Worm (Caenorhabditis elegans) whole organism, young adult: ENCODE data around the gene srsx-5.

Source experiments
- D2030.7 ChIP-seq: fragments of 200-800 bp; sonication (Bioruptor generic); IDR thresholded peaks from 2 replicates; pipeline ENCODE4 v1.3.6; 2022; ENCODE audit warnings: missing genetic modification reagents, missing genetic modification characterization, missing compliant biosample characterization
- F22D6.2 ChIP-seq: sonication (generic microtip); optimal IDR thresholded peaks from 2 replicates; lab custom pipeline; 2016; ENCODE audit warnings: mild to moderate bottlenecking, missing genetic modification characterization, missing compliant biosample characterization
- F37B4.10 ChIP-seq: fragments of 200-800 bp; sonication (Bioruptor generic); IDR thresholded peaks from 2 replicates; pipeline ENCODE4 v1.3.6; 2022; ENCODE audit warnings: missing genetic modification characterization, missing compliant biosample characterization
- F52B5.7 ChIP-seq: sonication (generic microtip); optimal IDR thresholded peaks from 2 replicates; lab custom pipeline; 2016; ENCODE audit warnings: mild to moderate bottlenecking, missing genetic modification characterization, missing compliant biosample characterization
- F57C9.4 ChIP-seq: sonication (generic microtip); optimal IDR thresholded peaks from 2 replicates; lab custom pipeline; 2017; ENCODE audit warnings: mild to moderate bottlenecking, missing genetic modification characterization, missing compliant biosample characterization
- K11D2.4 ChIP-seq: fragments of 200-800 bp; sonication (Bioruptor generic); IDR thresholded peaks from 2 replicates; pipeline ENCODE4 v1.3.6; 2022; ENCODE audit warnings: missing genetic modification reagents, missing genetic modification characterization, missing compliant biosample characterization
- K12H6.12 ChIP-seq: fragments of 200-800 bp; sonication (Bioruptor generic); optimal IDR thresholded peaks from 2 replicates; lab custom pipeline; 2018; ENCODE audit warnings: mild to moderate bottlenecking, missing genetic modification characterization, missing compliant biosample characterization
- Y95B8A.8 ChIP-seq: fragments of 200-800 bp; sonication (Bioruptor generic); IDR thresholded peaks from 2 replicates; pipeline ENCODE4 v1.3.6; 2022; ENCODE audit warnings: missing genetic modification reagents, missing genetic modification characterization, missing compliant biosample characterization
- ZK185.1 ChIP-seq: sonication (generic microtip); optimal IDR thresholded peaks from 2 replicates; lab custom pipeline; 2016; ENCODE audit warnings: mild to moderate bottlenecking, missing genetic modification characterization, missing compliant biosample characterization; ENCODE audit not compliant: poor library complexity, severe bottlenecking
- aptf-2 ChIP-seq: fragments of 200-800 bp; sonication (Bioruptor generic); conservative IDR thresholded peaks from 2 replicates; pipeline ENCODE4 v1.3.6; 2022; ENCODE audit warnings: missing genetic modification reagents, missing genetic modification characterization, missing compliant biosample characterization
- attf-5 ChIP-seq: fragments of 200-800 bp; sonication (Bioruptor generic); optimal IDR thresholded peaks from 2 replicates; lab custom pipeline; 2018; ENCODE audit warnings: mild to moderate bottlenecking, missing genetic modification characterization, missing compliant biosample characterization
- attf-6 ChIP-seq: fragments of 200-800 bp; sonication (Bioruptor generic); IDR thresholded peaks from 2 replicates; pipeline ENCODE4 v1.3.6; 2022; ENCODE audit warnings: missing genetic modification reagents, missing genetic modification characterization, missing compliant biosample characterization
- bed-1 ChIP-seq: fragments of 200-800 bp; sonication (Bioruptor generic); IDR thresholded peaks from 2 replicates; pipeline ENCODE4 v1.3.6; 2022; ENCODE audit warnings: missing genetic modification reagents, missing genetic modification characterization, missing compliant biosample characterization
- cebp-1 ChIP-seq, 2 experiments: fragments of 200-800 bp in 1 of 2; sonication (Bioruptor generic) in 1 of 2; sonication (generic microtip) in 1 of 2; IDR thresholded peaks in 1 of 2; optimal IDR thresholded peaks in 1 of 2; 2 replicates each; pipeline versions ENCODE4 v1.3.6 to Lab custom; 2017 to 2022; ENCODE audit warnings: missing compliant biosample characterization in 2 of 2, missing genetic modification characterization in 2 of 2, mild to moderate bottlenecking in 1 of 2, missing genetic modification reagents in 1 of 2, moderate library complexity in 1 of 2
- ceh-100 ChIP-seq: fragments of 200-800 bp; sonication (Bioruptor generic); IDR thresholded peaks from 2 replicates; pipeline ENCODE4 v1.3.6; 2022; ENCODE audit warnings: missing genetic modification reagents, missing genetic modification characterization, missing compliant biosample characterization
- ceh-40 ChIP-seq: fragments of 200-800 bp; sonication (Bioruptor generic); IDR thresholded peaks from 2 replicates; pipeline ENCODE4 v1.3.6; 2022; ENCODE audit warnings: missing genetic modification characterization, missing compliant biosample characterization
- ceh-79 ChIP-seq: sonication (generic microtip); optimal IDR thresholded peaks from 2 replicates; lab custom pipeline; 2017; ENCODE audit warnings: mild to moderate bottlenecking, missing genetic modification characterization, missing compliant biosample characterization
- chd-7 ChIP-seq: sonication (generic microtip); optimal IDR thresholded peaks from 2 replicates; lab custom pipeline; 2016; ENCODE audit warnings: mild to moderate bottlenecking, missing genetic modification characterization, moderate library complexity, missing compliant biosample characterization
- egrh-3 ChIP-seq: fragments of 200-800 bp; sonication (Bioruptor generic); IDR thresholded peaks from 2 replicates; pipeline ENCODE4 v1.3.6; 2022; ENCODE audit warnings: missing genetic modification reagents, missing genetic modification characterization, missing compliant biosample characterization
- hlh-26 ChIP-seq: fragments of 200-800 bp; sonication (Bioruptor generic); conservative IDR thresholded peaks from 2 replicates; pipeline ENCODE4 v1.3.6; 2022; ENCODE audit warnings: missing genetic modification reagents, missing genetic modification characterization, missing compliant biosample characterization
- hmg-1.2 ChIP-seq: fragments of 200-800 bp; sonication (Bioruptor generic); IDR thresholded peaks from 2 replicates; pipeline ENCODE4 v1.3.6; 2022; ENCODE audit warnings: missing genetic modification reagents, missing genetic modification characterization, missing compliant biosample characterization
- hmg-20 ChIP-seq: fragments of 200-800 bp; sonication (Bioruptor generic); IDR thresholded peaks from 2 replicates; pipeline ENCODE4 v1.3.6; 2022; ENCODE audit warnings: missing genetic modification reagents, missing genetic modification characterization, missing compliant biosample characterization
- hrde-1 ChIP-seq: sonication (generic microtip); optimal IDR thresholded peaks from 2 replicates; lab custom pipeline; 2016; ENCODE audit warnings: missing genetic modification characterization, mild to moderate bottlenecking, missing compliant biosample characterization, moderate library complexity, missing genotype, missing genetic modification reagents, borderline replicate concordance
- lin-26 ChIP-seq: fragments of 200-800 bp; sonication (Bioruptor generic); IDR thresholded peaks from 2 replicates; pipeline ENCODE4 v1.3.6; 2022; ENCODE audit warnings: missing genetic modification reagents, missing genetic modification characterization, missing compliant biosample characterization
- lsl-1 ChIP-seq: fragments of 200-800 bp; sonication (Bioruptor generic); optimal IDR thresholded peaks from 2 replicates; lab custom pipeline; 2018; ENCODE audit warnings: mild to moderate bottlenecking, missing genetic modification characterization, moderate library complexity, missing compliant biosample characterization
- mel-28 ChIP-seq: sonication (generic microtip); optimal IDR thresholded peaks from 2 replicates; lab custom pipeline; 2016; ENCODE audit warnings: borderline replicate concordance, mild to moderate bottlenecking, missing genetic modification characterization, missing compliant biosample characterization
- mxl-1 ChIP-seq: sonication (generic microtip); optimal IDR thresholded peaks from 2 replicates; lab custom pipeline; 2016; ENCODE audit warnings: missing genetic modification characterization, missing compliant biosample characterization
- nfya-2 ChIP-seq: fragments of 200-800 bp; sonication (Bioruptor generic); IDR thresholded peaks from 2 replicates; pipeline ENCODE4 v1.3.6; 2022; ENCODE audit warnings: missing genetic modification reagents, missing genetic modification characterization, missing compliant biosample characterization
- nfyb-1 ChIP-seq: fragments of 200-800 bp; sonication (Bioruptor generic); IDR thresholded peaks from 2 replicates; pipeline ENCODE4 v1.3.6; 2022; ENCODE audit warnings: missing genetic modification reagents, missing genetic modification characterization, missing compliant biosample characterization
- nhr-179 ChIP-seq: sonication (generic microtip); optimal IDR thresholded peaks from 2 replicates; lab custom pipeline; 2016; ENCODE audit warnings: mild to moderate bottlenecking, missing genetic modification characterization, missing compliant biosample characterization
- nhr-90 ChIP-seq: sonication (generic microtip); optimal IDR thresholded peaks from 2 replicates; lab custom pipeline; 2016; ENCODE audit warnings: missing genotype, mild to moderate bottlenecking, missing genetic modification characterization, missing compliant biosample characterization
- pha-4 ChIP-seq: fragments of 150-350 bp; sonication (generic microtip); optimal IDR thresholded peaks from 2 replicates; lab custom pipeline; 2014; ENCODE audit warnings: missing biosample characterization, missing genetic modification reagents, missing genetic modification characterization
- rec-8 ChIP-seq, 2 experiments: sonication (generic microtip); optimal IDR thresholded peaks; 2 replicates each; lab custom pipeline; 2016; ENCODE audit warnings: mild to moderate bottlenecking in 2 of 2, missing genetic modification characterization in 2 of 2, missing genetic modification reagents in 2 of 2, missing genotype in 2 of 2, missing biosample characterization in 1 of 2, missing compliant biosample characterization in 1 of 2, moderate library complexity in 1 of 2
- repo-1 ChIP-seq: sonication (generic microtip); optimal IDR thresholded peaks from 2 replicates; lab custom pipeline; 2017; ENCODE audit warnings: mild to moderate bottlenecking, missing genetic modification characterization, missing compliant biosample characterization
- sdz-38 ChIP-seq: sonication (generic microtip); optimal IDR thresholded peaks from 2 replicates; lab custom pipeline; 2016; ENCODE audit warnings: missing genotype, missing genetic modification characterization, missing compliant biosample characterization
- snpc-1.3 ChIP-seq: sonication (generic microtip); optimal IDR thresholded peaks from 2 replicates; lab custom pipeline; 2017; ENCODE audit warnings: missing genetic modification characterization, mild to moderate bottlenecking, missing compliant biosample characterization, antibody characterized with exemption, moderate library complexity, missing genotype, missing genetic modification reagents; ENCODE audit not compliant: insufficient read depth
- sptf-2 ChIP-seq: fragments of 200-800 bp; sonication (Bioruptor generic); optimal IDR thresholded peaks from 2 replicates; lab custom pipeline; 2018; ENCODE audit warnings: mild to moderate bottlenecking, missing genetic modification characterization, missing compliant biosample characterization
- tlf-1 ChIP-seq: fragments of 200-800 bp; sonication (Bioruptor generic); optimal IDR thresholded peaks from 2 replicates; lab custom pipeline; 2018; ENCODE audit warnings: mild to moderate bottlenecking, missing genetic modification characterization, missing compliant biosample characterization
- unc-62 ChIP-seq: fragments of 150-350 bp; optimal IDR thresholded peaks from 2 replicates; lab custom pipeline; 2014; ENCODE audit warnings: missing biosample characterization, missing genetic modification reagents, missing genetic modification characterization
- zfh-2 ChIP-seq: fragments of 200-800 bp; sonication (Bioruptor generic); conservative IDR thresholded peaks from 2 replicates; pipeline ENCODE4 v1.3.6; 2022; ENCODE audit warnings: missing genetic modification reagents, missing genetic modification characterization, missing compliant biosample characterization
- ztf-22 ChIP-seq: fragments of 200-800 bp; sonication (Bioruptor generic); optimal IDR thresholded peaks from 2 replicates; lab custom pipeline; 2018; ENCODE audit warnings: mild to moderate bottlenecking, missing genetic modification characterization, moderate library complexity, missing compliant biosample characterization
- ztf-25 ChIP-seq: fragments of 200-800 bp; sonication (Bioruptor generic); IDR thresholded peaks from 2 replicates; pipeline ENCODE4 v1.3.6; 2022; ENCODE audit warnings: missing genetic modification reagents, missing genetic modification characterization, missing compliant biosample characterization

Gene srsx-5

DNA sequence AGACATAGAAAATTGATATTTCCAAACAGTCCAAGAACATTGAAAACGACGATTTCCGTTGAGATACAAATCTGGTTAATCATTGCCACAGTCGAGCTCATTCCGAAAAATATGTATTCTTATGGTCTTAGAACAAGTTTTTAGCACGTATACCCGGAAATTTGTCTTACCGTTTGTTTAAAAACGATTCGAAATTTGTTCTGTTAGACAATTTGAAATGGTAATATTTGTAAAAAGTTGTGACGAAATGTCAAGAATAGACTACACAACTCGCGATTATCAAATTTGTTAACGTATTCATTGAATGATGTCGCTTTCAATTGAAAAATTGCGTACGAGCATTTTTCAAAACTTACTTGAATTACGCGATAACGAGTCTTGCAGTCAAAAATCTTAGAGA, 8.4 kb downstream of the srsx-5 start, which contains the start of gene srsx-3:
srsx-3 (minus strand) TSS at position 101 of the 400 bp plus-strand sequence.
- TF ChIP-seq ceh-100 (no peak), hmg-1.2 (GFP tag; lab: Robert Waterston, UW) (no peak), nfya-2 (no peak), mxl-1 (no peak), ztf-22 (GFP tag; lab: Kevin White, UChicago) (no peak), attf-5 (no peak), F52B5.7 (tag; lab: Kevin White, UChicago) (no peak), bed-1 (GFP tag; lab: Robert Waterston, UW) (no peak), K11D2.4 (GFP tag; lab: Robert Waterston, UW) (no peak), F37B4.10 (no peak), unc-62 (GFP tag; lab: Kevin White, UChicago) (no peak), rec-8 (tag; optimal IDR thresholded peaks at IDR 0.05; lab: Kevin White, UChicago) (no peak), lin-26 (GFP tag; lab: Robert Waterston, UW) (no peak), ztf-25 (no peak), ceh-79 (tag; lab: Kevin White, UChicago) (no peak)
- TF ChIP-seq, all 124 proteins: peak for 0

- no peak for TF ChIP-seq attf-5
- TF ChIP-seq K12H6.12 (tag; lab: Kevin White, UChicago) = no peak
- TF ChIP-seq pha-4 (tag; lab: Kevin White, UChicago) = no peak
- no peak for TF ChIP-seq attf-6 (GFP tag; lab: Robert Waterston, UW)
- TF ChIP-seq sptf-2 (GFP tag; lab: Kevin White, UChicago) = no peak
- TF ChIP-seq hlh-26 (GFP tag; lab: Robert Waterston, UW) = no peak
- TF ChIP-seq mel-28 = no peak
- TF ChIP-seq egrh-3 (GFP tag; lab: Robert Waterston, UW) = no peak
- TF ChIP-seq ZK185.1 = no peak
- no peak for TF ChIP-seq unc-62 (GFP tag; lab: Kevin White, UChicago)
- TF ChIP-seq Y95B8A.8 (GFP tag; lab: Robert Waterston, UW) = no peak
- TF ChIP-seq zfh-2 (GFP tag; lab: Robert Waterston, UW) = no peak
- no peak for TF ChIP-seq tlf-1 (GFP tag; lab: Kevin White, UChicago)
- no peak for TF ChIP-seq D2030.7 (GFP tag; lab: Robert Waterston, UW)
- no peak for TF ChIP-seq ceh-40 (GFP tag; lab: Robert Waterston, UW)
These were observed 11.5 kb downstream of the srsx-5 start, which contains the start of gene srt-53 for ce11 chrV:7940299-7940698. srt-53 (minus strand) TSS chrV:7940399.

ce11 chrV:7943568-7943967, 14.8 kb downstream of the srsx-5 start, which contains the start of gene Y97E10B.1:
Y97E10B.1 (plus strand) TSS chrV:7943868.
- TF ChIP-seq mxl-1 (no peak), repo-1 (tag; lab: Kevin White, UChicago) (no peak), nfyb-1 (GFP tag; lab: Robert Waterston, UW) (no peak), nhr-179 (tag; lab: Kevin White, UChicago) (no peak), F22D6.2 (no peak), F57C9.4 (no peak), lsl-1 (GFP tag; lab: Kevin White, UChicago) (no peak), sdz-38 (tag; lab: Kevin White, UChicago) (no peak), chd-7 (tag; lab: Kevin White, UChicago) (no peak), cebp-1 (GFP tag; IDR thresholded peaks at IDR 0.05; lab: Robert Waterston, UW) (no peak), cebp-1 (tag; optimal IDR thresholded peaks at IDR 0.05; lab: Kevin White, UChicago) (no peak), hrde-1 (no peak), aptf-2 (no peak), hmg-20 (GFP tag; lab: Robert Waterston, UW) (no peak), F37B4.10 (no peak), nhr-90 (tag; lab: Kevin White, UChicago) (no peak), snpc-1.3 (tag; lab: Kevin White, UChicago) (no peak)
